Fruit fly (Drosophila melanogaster) whole organism, wandering third instar larva: ENCODE measurements around the gene CG13725.

Experiments
- CrebA ChIP-seq: fragments of 200-800 bp; sonication (Bioruptor generic); optimal IDR thresholded peaks from 2 replicates; lab custom pipeline; 2016; ENCODE audit warnings: missing biosample characterization, mild to moderate bottlenecking, missing genetic modification characterization, borderline replicate concordance
- fru ChIP-seq: fragments of 200-800 bp; sonication (Bioruptor generic); optimal IDR thresholded peaks from 3 replicates; lab custom pipeline; 2016; ENCODE audit warnings: missing biosample characterization, mild to moderate bottlenecking, missing genetic modification characterization
- usp ChIP-seq: fragments of >200 bp; optimal IDR thresholded peaks from 2 replicates; lab custom pipeline; 2017; ENCODE audit warnings: missing biosample characterization, missing genetic modification characterization

dm6 chr3L:17366936-17367335 lies 41.6 kb upstream of the CG13725 start:
- no peak for TF ChIP-seq CrebA (GFP tag; lab: Kevin White, UChicago)
- no peak for TF ChIP-seq fru (GFP tag; lab: Kevin White, UChicago)
- no peak for TF ChIP-seq usp
